Worm (Caenorhabditis elegans) whole organism, L2 larva: ENCODE data around the gene clec-48.

Experiments
- F13H6.1 ChIP-seq: sonication (generic microtip); optimal IDR thresholded peaks from 2 replicates; lab custom pipeline; 2016; ENCODE audit warnings: missing genetic modification characterization, missing compliant biosample characterization
- R02D3.7 ChIP-seq: fragments of 150-350 bp; optimal IDR thresholded peaks from 2 replicates; lab custom pipeline; 2014; ENCODE audit warnings: missing biosample characterization, missing genetic modification characterization
- Y55F3AM.14 ChIP-seq: fragments of 200-800 bp; sonication (Bioruptor generic); optimal IDR thresholded peaks from 2 replicates; lab custom pipeline; 2018; ENCODE audit warnings: mild to moderate bottlenecking, missing genetic modification characterization, missing compliant biosample characterization
- ZK546.5 ChIP-seq: sonication (generic microtip); optimal IDR thresholded peaks from 2 replicates; lab custom pipeline; 2017; ENCODE audit warnings: missing biosample characterization, missing genetic modification characterization
- alr-1 ChIP-seq: fragments of 150-350 bp; optimal IDR thresholded peaks from 2 replicates; lab custom pipeline; 2014; ENCODE audit warnings: missing biosample characterization, missing genetic modification characterization
- aly-2 ChIP-seq: fragments of 150-350 bp; optimal IDR thresholded peaks from 2 replicates; lab custom pipeline; 2014; ENCODE audit warnings: missing biosample characterization, missing genetic modification characterization
- ama-1 ChIP-seq: fragments of 150-350 bp; optimal IDR thresholded peaks from 2 replicates; lab custom pipeline; 2018; ENCODE audit warnings: inconsistent platforms
- ceh-16 ChIP-seq: fragments of 150-350 bp; optimal IDR thresholded peaks from 2 replicates; lab custom pipeline; 2014; ENCODE audit warnings: missing biosample characterization, missing genetic modification characterization
- ceh-82 ChIP-seq: fragments of 150-350 bp; optimal IDR thresholded peaks from 2 replicates; lab custom pipeline; 2014; ENCODE audit warnings: missing biosample characterization, missing genetic modification characterization
- crh-2 ChIP-seq: sonication (generic microtip); optimal IDR thresholded peaks from 2 replicates; lab custom pipeline; 2017; ENCODE audit warnings: missing biosample characterization, missing genetic modification characterization
- dmd-4 ChIP-seq: sonication (generic microtip); optimal IDR thresholded peaks from 2 replicates; lab custom pipeline; 2017; ENCODE audit warnings: missing biosample characterization, missing genetic modification characterization
- egl-27 ChIP-seq: sonication (generic microtip); optimal IDR thresholded peaks from 3 replicates; lab custom pipeline; 2017; ENCODE audit warnings: missing biosample characterization, missing genetic modification reagents, missing genetic modification characterization
- elt-1 ChIP-seq: fragments of 150-350 bp; optimal IDR thresholded peaks from 2 replicates; lab custom pipeline; 2014; ENCODE audit warnings: missing biosample characterization, missing genetic modification characterization
- fos-1 ChIP-seq: fragments of 150-350 bp; optimal IDR thresholded peaks from 2 replicates; lab custom pipeline; 2014; ENCODE audit warnings: missing biosample characterization, missing genetic modification characterization
- gmeb-1 ChIP-seq: fragments of 150-350 bp; optimal IDR thresholded peaks from 2 replicates; lab custom pipeline; 2014; ENCODE audit warnings: missing biosample characterization, missing genetic modification characterization
- lsy-2 ChIP-seq, 2 experiments: fragments of 150-350 bp in 1 of 2; sonication (generic microtip) in 1 of 2; optimal IDR thresholded peaks; 2 replicates each; lab custom pipeline; 2014 to 2017; ENCODE audit warnings: missing biosample characterization in 2 of 2, missing genetic modification characterization in 2 of 2
- mab-5 ChIP-seq: fragments of 150-350 bp; optimal IDR thresholded peaks from 2 replicates; lab custom pipeline; 2014; ENCODE audit warnings: missing biosample characterization, missing genetic modification characterization
- mbf-1 ChIP-seq: sonication (generic microtip); optimal IDR thresholded peaks from 2 replicates; lab custom pipeline; 2017; ENCODE audit warnings: missing biosample characterization, missing genetic modification characterization
- mdl-1 ChIP-seq, 2 experiments: fragments of 150-350 bp in 1 of 2; sonication (generic microtip) in 1 of 2; optimal IDR thresholded peaks; 2 replicates each; lab custom pipeline; 2017; ENCODE audit warnings: missing biosample characterization in 2 of 2, missing genetic modification characterization in 2 of 2
- nhr-10 ChIP-seq: sonication (generic microtip); optimal IDR thresholded peaks from 2 replicates; lab custom pipeline; 2017; ENCODE audit warnings: missing biosample characterization, missing genetic modification characterization
- nhr-11 ChIP-seq: fragments of 150-350 bp; optimal IDR thresholded peaks from 2 replicates; lab custom pipeline; 2014; ENCODE audit warnings: missing biosample characterization, missing genetic modification characterization
- nhr-23 ChIP-seq: fragments of 150-350 bp; optimal IDR thresholded peaks from 2 replicates; lab custom pipeline; 2014; ENCODE audit warnings: missing biosample characterization, missing genetic modification reagents, missing genetic modification characterization
- nhr-237 ChIP-seq: fragments of 150-350 bp; optimal IDR thresholded peaks from 2 replicates; lab custom pipeline; 2014; ENCODE audit warnings: missing biosample characterization, missing genetic modification characterization
- nhr-25 ChIP-seq: fragments of 150-350 bp; sonication (generic microtip); optimal IDR thresholded peaks from 3 replicates; lab custom pipeline; 2014; ENCODE audit warnings: missing biosample characterization, missing genetic modification characterization
- nhr-6 ChIP-seq: fragments of 150-350 bp; optimal IDR thresholded peaks from 2 replicates; lab custom pipeline; 2014; ENCODE audit warnings: missing biosample characterization, missing genetic modification characterization
- peb-1 ChIP-seq: fragments of 150-350 bp; optimal IDR thresholded peaks from 2 replicates; lab custom pipeline; 2014; ENCODE audit warnings: missing biosample characterization, missing genetic modification characterization
- sem-4 ChIP-seq: fragments of 150-350 bp; optimal IDR thresholded peaks from 2 replicates; lab custom pipeline; 2014; ENCODE audit warnings: missing biosample characterization, missing genetic modification reagents, missing genetic modification characterization
- skn-1 ChIP-seq: sonication (generic microtip); optimal IDR thresholded peaks from 2 replicates; lab custom pipeline; 2017; ENCODE audit warnings: missing biosample characterization, missing genetic modification characterization
- sma-3 ChIP-seq: sonication (generic microtip); optimal IDR thresholded peaks from 2 replicates; lab custom pipeline; 2016; ENCODE audit warnings: missing genetic modification reagents, missing genetic modification characterization, missing compliant biosample characterization
- sma-9 ChIP-seq, 2 experiments: fragments of 150-350 bp in 1 of 2; sonication (generic microtip) in 1 of 2; optimal IDR thresholded peaks; 2 replicates each; lab custom pipeline; 2014 to 2016; ENCODE audit warnings: missing genetic modification characterization in 2 of 2, mild to moderate bottlenecking in 1 of 2, missing biosample characterization in 1 of 2, missing compliant biosample characterization in 1 of 2, missing genetic modification reagents in 1 of 2, moderate library complexity in 1 of 2
- snpc-4 ChIP-seq: fragments of 150-350 bp; optimal IDR thresholded peaks from 2 replicates; lab custom pipeline; 2014; ENCODE audit warnings: missing biosample characterization, missing genetic modification characterization
- unc-39 ChIP-seq: fragments of 150-350 bp; optimal IDR thresholded peaks from 2 replicates; lab custom pipeline; 2014; ENCODE audit warnings: missing biosample characterization, missing genetic modification characterization
- unc-55 ChIP-seq: fragments of 150-350 bp; sonication (generic microtip); optimal IDR thresholded peaks from 3 replicates; lab custom pipeline; 2014; ENCODE audit warnings: missing biosample characterization, missing genetic modification reagents, missing genetic modification characterization
- zag-1 ChIP-seq: fragments of 150-350 bp; optimal IDR thresholded peaks from 2 replicates; lab custom pipeline; 2014; ENCODE audit warnings: missing biosample characterization, missing genetic modification characterization
- ztf-1 ChIP-seq: fragments of 200-800 bp; sonication (Bioruptor generic); conservative IDR thresholded peaks from 2 replicates; pipeline ENCODE4 v1.3.6; 2022; ENCODE audit warnings: missing genetic modification characterization, missing compliant biosample characterization
- ztf-11 ChIP-seq: sonication (generic microtip); optimal IDR thresholded peaks from 2 replicates; lab custom pipeline; 2017; ENCODE audit warnings: missing biosample characterization, missing genetic modification characterization
- ztf-4 ChIP-seq: fragments of 150-350 bp; optimal IDR thresholded peaks from 2 replicates; lab custom pipeline; 2014; ENCODE audit warnings: missing biosample characterization, missing genetic modification characterization

clec-48 gene

ce11 chrV:18168266-18168665 lies 10.4 kb downstream of the clec-48 start, which contains the start of gene C14A6.7:
Gene C14A6.7 (minus strand): TSS chrV:18168366.
- TF ChIP-seq mbf-1 (tag; lab: Kevin White, UChicago) (no peak), sma-9 (GFP tag; optimal IDR thresholded peaks at IDR 0.05; lab: Kevin White, UChicago) (no peak), sma-9 (tag; optimal IDR thresholded peaks at IDR 0.05; lab: Kevin White, UChicago) (no peak), egl-27 (tag; lab: Kevin White, UChicago) (no peak), ztf-11 (tag; lab: Kevin White, UChicago) (no peak), ama-1 (lab: Kevin White, UChicago) (no peak), mdl-1 (tag; optimal IDR thresholded peaks at IDR 0.05; lab: Kevin White, UChicago) (no peak), ztf-4 (tag; lab: Kevin White, UChicago) (no peak), elt-1 (no peak), unc-55 (GFP tag; lab: Kevin White, UChicago) (no peak), F13H6.1 (tag; lab: Kevin White, UChicago) (no peak), crh-2 (tag; lab: Kevin White, UChicago) (no peak), nhr-237 (tag; lab: Kevin White, UChicago) (no peak)

DNA sequence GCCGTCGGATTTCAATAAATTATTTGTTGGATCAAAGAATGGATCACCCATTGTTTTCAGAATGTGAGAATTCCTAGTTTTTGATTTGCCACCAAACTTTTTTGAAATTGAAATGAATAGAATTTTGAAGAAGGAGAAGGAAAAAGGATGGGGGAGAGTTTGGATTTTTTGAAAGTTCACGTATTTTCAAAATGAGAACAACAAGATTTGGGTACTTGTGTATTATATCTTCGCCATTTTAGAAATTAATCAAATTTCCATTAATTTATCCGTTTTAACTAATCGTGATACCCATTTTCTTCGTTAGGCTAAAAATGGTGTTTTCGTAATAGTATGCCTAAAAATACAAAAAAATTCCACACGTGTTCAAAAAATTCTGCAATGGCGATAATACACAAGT lies 13.7 kb downstream of the clec-48 start, which contains the start of gene C14A6.8:
Gene C14A6.8, minus strand, starts transcription at position 101 of the 400 bp plus-strand sequence.
- TF ChIP-seq sem-4 (no peak), zag-1 (tag; lab: Kevin White, UChicago) (no peak), nhr-11 (tag; lab: Kevin White, UChicago) (no peak), gmeb-1 (no peak), egl-27 (tag; lab: Kevin White, UChicago) (no peak), sma-9 (GFP tag; optimal IDR thresholded peaks at IDR 0.05; lab: Kevin White, UChicago) (no peak), sma-9 (tag; optimal IDR thresholded peaks at IDR 0.05; lab: Kevin White, UChicago) (no peak), nhr-6 (tag; lab: Kevin White, UChicago) (no peak), nhr-237 (tag; lab: Kevin White, UChicago) (no peak), ceh-82 (tag; lab: Kevin White, UChicago) (no peak), unc-39 (tag; lab: Kevin White, UChicago) (no peak), nhr-25 (tag; lab: Kevin White, UChicago) (no peak), fos-1 (no peak), ztf-11 (tag; lab: Kevin White, UChicago) (no peak), sma-3 (no peak), ama-1 (lab: Kevin White, UChicago) (no peak)

ce11 chrV:18178659-18179058 lies 20.8 kb downstream of the clec-48 start, which contains the start of gene C31G12.4:
Gene C31G12.4 (minus strand): TSS chrV:18178759.
- no peak for TF ChIP-seq ceh-16
- TF ChIP-seq ZK546.5 (tag; lab: Kevin White, UChicago) = no peak
- TF ChIP-seq lsy-2 (tag; optimal IDR thresholded peaks at IDR 0.05; lab: Kevin White, UChicago) = no peak
- TF ChIP-seq sma-3 = no peak
- TF ChIP-seq ztf-1 = no peak
- TF ChIP-seq egl-27 (tag; lab: Kevin White, UChicago) = no peak
- no peak for TF ChIP-seq nhr-6 (tag; lab: Kevin White, UChicago)
- no peak for TF ChIP-seq snpc-4 (tag; lab: Kevin White, UChicago)
- TF ChIP-seq skn-1 (tag; lab: Kevin White, UChicago) = no peak

DNA sequence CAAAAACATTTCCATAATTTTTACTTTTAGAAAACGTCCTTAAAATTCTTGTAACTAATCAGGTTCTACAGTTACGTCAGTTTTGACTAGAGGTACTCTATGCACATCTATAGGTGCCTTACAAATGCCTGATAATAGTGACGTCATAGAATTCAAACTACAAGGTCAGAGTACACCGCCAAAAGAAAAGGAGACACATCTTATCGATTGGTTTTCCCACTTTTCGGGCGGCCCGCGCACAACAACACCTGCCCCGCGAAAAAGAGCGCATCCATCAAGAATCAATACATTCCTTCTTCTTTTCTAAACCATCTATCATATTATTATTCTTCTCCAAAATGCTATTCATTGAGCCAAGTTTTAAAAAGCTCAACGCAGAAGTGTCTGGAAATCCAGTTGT lies 21.8 kb downstream of the clec-48 start, which contains the start of gene C31G12.1:
Gene C31G12.1, plus strand, starts transcription at position 301 of the 400 bp plus-strand sequence.
- TF ChIP-seq peb-1 (no peak), ztf-11 (tag; lab: Kevin White, UChicago) (no peak)
- TF ChIP-seq, all 48 proteins: peak for 0

- TF ChIP-seq dmd-4 (no peak), nhr-11 (tag; lab: Kevin White, UChicago) (no peak), nhr-10 (tag; lab: Kevin White, UChicago) (no peak), sma-9 (GFP tag; optimal IDR thresholded peaks at IDR 0.05; lab: Kevin White, UChicago) (no peak), sma-9 (tag; optimal IDR thresholded peaks at IDR 0.05; lab: Kevin White, UChicago) (no peak), R02D3.7 (no peak), unc-39 (tag; lab: Kevin White, UChicago) (no peak), sem-4 (no peak), sma-3 (no peak), alr-1 (tag; lab: Kevin White, UChicago) (no peak), Y55F3AM.14 (GFP tag; lab: Kevin White, UChicago) (no peak), ama-1 (lab: Kevin White, UChicago) (no peak), ztf-11 (tag; lab: Kevin White, UChicago) (no peak), unc-55 (GFP tag; lab: Kevin White, UChicago) (no peak), nhr-23 (tag; lab: Kevin White, UChicago) (no peak), aly-2 (no peak), mab-5 (no peak)
These were observed 27.1 kb downstream of the clec-48 start, which contains the start of gene C31G12.3 for ce11 chrV:18184910-18185309. Gene C31G12.3 (plus strand): TSS chrV:18185210.
